Worm (Caenorhabditis elegans): ENCODE measurements around the gene hrg-9.

DNA sequence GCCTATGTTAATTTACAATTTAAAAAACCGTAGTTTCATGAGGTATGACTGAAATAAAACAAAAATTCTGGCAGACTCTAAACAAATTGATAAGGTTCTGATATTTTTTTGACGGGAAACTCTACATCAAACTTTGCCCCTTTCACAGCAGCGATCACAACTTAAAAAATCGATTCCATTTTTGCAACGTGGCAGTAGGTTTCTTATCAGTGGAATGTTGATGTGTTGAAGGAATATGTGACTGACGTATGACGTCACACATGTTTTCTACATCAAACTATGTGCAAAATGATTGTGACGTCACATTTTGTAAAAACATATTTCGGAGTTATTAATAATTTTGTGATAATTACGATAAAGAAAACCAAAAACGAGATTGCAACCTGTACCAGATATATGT, 48.8 kb upstream of the hrg-9 start:
- TF ChIP-seq him-1 (tag; optimal IDR thresholded peaks at IDR 0.05) (no peak), W03F9.2 (tag; optimal IDR thresholded peaks at IDR 0.05) (no peak), dao-5 (tag; optimal IDR thresholded peaks at IDR 0.05) (no peak)
